Worm (Caenorhabditis elegans) whole organism, L3 larva: ENCODE data around the gene T08G5.2.
A peak's percentile ranks its signal among the peaks of the same experiment; 100 is the strongest.

Source experiments
- lin-15B ChIP-seq: fragments of 150-350 bp; optimal IDR thresholded peaks from 2 replicates; lab custom pipeline; 2014; ENCODE audit warnings: missing biosample characterization, missing genetic modification characterization
- mdl-1 ChIP-seq: fragments of 150-350 bp; optimal IDR thresholded peaks from 2 replicates; lab custom pipeline; 2014; ENCODE audit warnings: missing biosample characterization, missing genetic modification characterization
- nfya-1 ChIP-seq: sonication (generic microtip); optimal IDR thresholded peaks from 2 replicates; lab custom pipeline; 2017; ENCODE audit warnings: missing genetic modification characterization, mild to moderate bottlenecking, missing compliant biosample characterization, antibody characterized with exemption, moderate library complexity; ENCODE audit not compliant: insufficient read depth
- nhr-11 ChIP-seq: fragments of 150-350 bp; optimal IDR thresholded peaks from 2 replicates; lab custom pipeline; 2014; ENCODE audit warnings: missing biosample characterization, missing genetic modification characterization
- nhr-77 ChIP-seq: fragments of 150-350 bp; optimal IDR thresholded peaks from 2 replicates; lab custom pipeline; 2014; ENCODE audit warnings: missing biosample characterization, missing genetic modification characterization

- TF ChIP-seq lin-15B (tag; lab: Kevin White, UChicago) (peak; percentile 22), nfya-1 (tag; lab: Kevin White, UChicago) (peak; percentile 28), nhr-77 (tag; lab: Kevin White, UChicago) (peak; percentile 23), nhr-11 (tag; lab: Kevin White, UChicago) (no peak), mdl-1 (tag; lab: Kevin White, UChicago) (no peak)
Measured at ce11 chrV:14028256-14028743, 2.2 kb upstream of the T08G5.2 start.
